Fruit fly (Drosophila melanogaster) whole organism, prepupa: ENCODE data around the gene ND-30.

Source experiments
- Blimp-1 ChIP-seq: fragments of 200-800 bp; sonication (Bioruptor generic); optimal IDR thresholded peaks from 3 replicates; lab custom pipeline; 2017; ENCODE audit warnings: missing biosample characterization, missing genetic modification characterization, mild to moderate bottlenecking, moderate library complexity, missing genetic modification reagents
- CG10631 ChIP-seq: fragments of 200-800 bp; sonication (Bioruptor generic); optimal IDR thresholded peaks from 2 replicates; lab custom pipeline; 2016; ENCODE audit warnings: missing biosample characterization, missing genetic modification characterization
- CG11294 ChIP-seq: fragments of 200-800 bp; sonication (Bioruptor generic); IDR thresholded peaks from 2 replicates; pipeline ENCODE4 v1.3.6; 2022; ENCODE audit warnings: missing biosample characterization, missing genetic modification characterization
- CG11902 ChIP-seq: fragments of 200-800 bp; sonication (Bioruptor generic); optimal IDR thresholded peaks from 3 replicates; lab custom pipeline; 2016; ENCODE audit warnings: missing biosample characterization, missing genetic modification characterization
- CG16779 ChIP-seq: fragments of 200-800 bp; sonication (Bioruptor generic); optimal IDR thresholded peaks from 3 replicates; lab custom pipeline; 2017; ENCODE audit warnings: missing biosample characterization, mild to moderate bottlenecking, missing genetic modification characterization
- CG3032 ChIP-seq: fragments of 200-800 bp; optimal IDR thresholded peaks from 2 replicates; lab custom pipeline; 2019; ENCODE audit warnings: missing biosample characterization, mild to moderate bottlenecking, missing genetic modification characterization, moderate library complexity
- CG31627 ChIP-seq: fragments of 200-800 bp; sonication (Bioruptor generic); optimal IDR thresholded peaks from 3 replicates; lab custom pipeline; 2016; ENCODE audit warnings: missing biosample characterization, missing genetic modification characterization
- CG32006 ChIP-seq: fragments of 200-800 bp; sonication (Bioruptor generic); optimal IDR thresholded peaks from 3 replicates; lab custom pipeline; 2017; ENCODE audit warnings: missing biosample characterization, mild to moderate bottlenecking, missing genetic modification characterization
- CG4318 ChIP-seq: fragments of 200-800 bp; sonication (Bioruptor generic); optimal IDR thresholded peaks from 3 replicates; lab custom pipeline; 2017; ENCODE audit warnings: missing biosample characterization, mild to moderate bottlenecking, missing genetic modification characterization
- CG6163 ChIP-seq: fragments of 200-800 bp; sonication (Bioruptor generic); IDR thresholded peaks from 3 replicates; pipeline ENCODE4 v1.3.6; 2022; ENCODE audit warnings: missing biosample characterization, missing genetic modification characterization
- CG6808 ChIP-seq: fragments of 200-800 bp; sonication (Bioruptor generic); optimal IDR thresholded peaks from 3 replicates; lab custom pipeline; 2017; ENCODE audit warnings: missing biosample characterization, missing genetic modification characterization, mild to moderate bottlenecking, moderate library complexity, missing genetic modification reagents
- CG6854 ChIP-seq: fragments of 200-800 bp; sonication (Bioruptor generic); optimal IDR thresholded peaks from 2 replicates; lab custom pipeline; 2017; ENCODE audit warnings: missing biosample characterization, mild to moderate bottlenecking, missing genetic modification characterization
- CG7368 ChIP-seq: fragments of 200-800 bp; sonication (Bioruptor generic); optimal IDR thresholded peaks from 3 replicates; lab custom pipeline; 2016; ENCODE audit warnings: missing biosample characterization, missing genetic modification characterization
- CG8119 ChIP-seq: fragments of 200-800 bp; sonication (Bioruptor generic); IDR thresholded peaks from 3 replicates; pipeline ENCODE4 v1.3.6; 2022; ENCODE audit warnings: missing biosample characterization, missing genetic modification characterization
- CG8632 ChIP-seq: fragments of 200-800 bp; sonication (Bioruptor generic); optimal IDR thresholded peaks from 3 replicates; lab custom pipeline; 2016; ENCODE audit warnings: missing biosample characterization, missing genetic modification characterization
- CG9139 ChIP-seq: fragments of 200-800 bp; sonication (Bioruptor generic); optimal IDR thresholded peaks from 3 replicates; lab custom pipeline; 2017; ENCODE audit warnings: missing biosample characterization, mild to moderate bottlenecking, missing genetic modification characterization
- Eip75B ChIP-seq: fragments of 200-800 bp; sonication (Bioruptor generic); optimal IDR thresholded peaks from 3 replicates; lab custom pipeline; 2016; ENCODE audit warnings: missing biosample characterization, missing genetic modification characterization
- Eip78C ChIP-seq: fragments of 200-800 bp; sonication (Bioruptor generic); peaks from one replicate; lab custom pipeline; 2016; ENCODE audit warnings: missing biosample characterization, missing genetic modification characterization
- Eip93F ChIP-seq: fragments of 200-800 bp; sonication (Bioruptor generic); optimal IDR thresholded peaks from 2 replicates; lab custom pipeline; 2016; ENCODE audit warnings: missing biosample characterization, mild to moderate bottlenecking, missing genetic modification characterization
- Gug ChIP-seq: fragments of 200-800 bp; sonication (Bioruptor generic); IDR thresholded peaks from 2 replicates; pipeline ENCODE4 v1.3.6; 2022; ENCODE audit warnings: missing biosample characterization, missing genetic modification characterization
- Lpt ChIP-seq: fragments of 200-800 bp; sonication (Bioruptor generic); optimal IDR thresholded peaks from 3 replicates; lab custom pipeline; 2016; ENCODE audit warnings: missing biosample characterization, missing genetic modification characterization
- Met ChIP-seq: fragments of 200-800 bp; sonication (Bioruptor generic); optimal IDR thresholded peaks from 3 replicates; lab custom pipeline; 2016; ENCODE audit warnings: missing biosample characterization, missing genetic modification characterization
- OdsH ChIP-seq: fragments of 200-800 bp; sonication (Bioruptor generic); optimal IDR thresholded peaks from 3 replicates; lab custom pipeline; 2016; ENCODE audit warnings: missing biosample characterization, missing genetic modification characterization
- Smox ChIP-seq: fragments of 200-800 bp; sonication (Bioruptor generic); optimal IDR thresholded peaks from 3 replicates; lab custom pipeline; 2016; ENCODE audit warnings: missing biosample characterization, missing genetic modification characterization
- Sox14 ChIP-seq: fragments of 200-800 bp; sonication (Bioruptor generic); optimal IDR thresholded peaks from 3 replicates; lab custom pipeline; 2016; ENCODE audit warnings: missing biosample characterization, missing genetic modification characterization
- acj6 ChIP-seq: fragments of 200-800 bp; sonication (Bioruptor generic); optimal IDR thresholded peaks from 3 replicates; lab custom pipeline; 2016; ENCODE audit warnings: missing biosample characterization, missing genetic modification characterization
- cyc ChIP-seq: fragments of 200-800 bp; sonication (Bioruptor generic); optimal IDR thresholded peaks from 3 replicates; lab custom pipeline; 2016; ENCODE audit warnings: missing biosample characterization, missing genetic modification characterization
- dsx ChIP-seq: fragments of 200-800 bp; optimal IDR thresholded peaks from 3 replicates; lab custom pipeline; 2019; ENCODE audit warnings: missing biosample characterization, mild to moderate bottlenecking, missing genetic modification characterization, moderate library complexity; ENCODE audit not compliant: poor library complexity, severe bottlenecking
- eg ChIP-seq: fragments of 200-800 bp; sonication (Bioruptor generic); IDR thresholded peaks from 3 replicates; pipeline ENCODE4 v1.3.6; 2022; ENCODE audit warnings: missing biosample characterization, missing genetic modification characterization
- esn ChIP-seq: fragments of 200-800 bp; sonication (Bioruptor generic); optimal IDR thresholded peaks from 2 replicates; lab custom pipeline; 2016; ENCODE audit warnings: missing biosample characterization, mild to moderate bottlenecking, missing genetic modification characterization, moderate library complexity
- fd59A ChIP-seq: fragments of 200-800 bp; sonication (Bioruptor generic); optimal IDR thresholded peaks from 2 replicates; lab custom pipeline; 2017; ENCODE audit warnings: missing biosample characterization, mild to moderate bottlenecking, missing genetic modification characterization, missing genetic modification reagents
- lz ChIP-seq: fragments of 200-800 bp; sonication (Bioruptor generic); optimal IDR thresholded peaks from 3 replicates; lab custom pipeline; 2016; ENCODE audit warnings: missing biosample characterization, missing genetic modification characterization
- salr ChIP-seq, 2 experiments: fragments of 200-800 bp; sonication (Bioruptor generic); optimal IDR thresholded peaks; 3 replicates each; lab custom pipeline; 2016 to 2018; ENCODE audit warnings: missing biosample characterization in 2 of 2, missing genetic modification characterization in 2 of 2, mild to moderate bottlenecking in 1 of 2
- ss ChIP-seq, 2 experiments: fragments of 200-800 bp; sonication (Bioruptor generic); optimal IDR thresholded peaks; 2 replicates in 1 of 2; 3 replicates in 1 of 2; lab custom pipeline; 2017 to 2018; ENCODE audit warnings: mild to moderate bottlenecking in 2 of 2, missing biosample characterization in 2 of 2, missing genetic modification characterization in 2 of 2, moderate library complexity in 1 of 2
- svp ChIP-seq: fragments of 200-800 bp; sonication (Bioruptor generic); peaks from one replicate; lab custom pipeline; 2016; ENCODE audit warnings: missing biosample characterization, missing genetic modification characterization
- vri ChIP-seq: fragments of 200-800 bp; sonication (Bioruptor generic); optimal IDR thresholded peaks from 3 replicates; lab custom pipeline; 2016; ENCODE audit warnings: missing biosample characterization, mild to moderate bottlenecking, missing genetic modification characterization

The ND-30 gene

dm6 chr3L:3124519-3124918 lies 34.9 kb downstream of the ND-30 start (continued):
- TF ChIP-seq OdsH (GFP tag; lab: Kevin White, UChicago), result no peak
- TF ChIP-seq CG6854 (GFP tag; lab: Kevin White, UChicago), result no peak
- TF ChIP-seq acj6 (GFP tag; lab: Kevin White, UChicago), result no peak
- no peak for TF ChIP-seq fd59A (GFP tag; lab: Kevin White, UChicago)
- TF ChIP-seq Met (GFP tag; lab: Kevin White, UChicago), result no peak
- peak; percentile 17 for TF ChIP-seq cyc (GFP tag; lab: Kevin White, UChicago)
- no peak for TF ChIP-seq CG6808 (GFP tag; lab: Kevin White, UChicago)
- no peak for TF ChIP-seq dsx
- no peak for TF ChIP-seq CG8119 (GFP tag; lab: Robert Waterston, UW)

dm6 chr3L:3122688-3123316 lies 36.6 kb downstream of the ND-30 start:
- peak; percentile 46 for TF ChIP-seq svp (GFP tag; lab: Kevin White, UChicago)
- TF ChIP-seq Blimp-1 (GFP tag; lab: Kevin White, UChicago), result no peak
- peak; percentile 56 for TF ChIP-seq Eip78C
- peak; percentile 38 for TF ChIP-seq dsx
- TF ChIP-seq Sox14 (GFP tag; lab: Kevin White, UChicago), result peak; percentile 92

- TF ChIP-seq CG31627 (GFP tag; lab: Kevin White, UChicago), result no peak
- TF ChIP-seq Eip75B (GFP tag; lab: Kevin White, UChicago), result no peak
- no peak for TF ChIP-seq CG8119 (GFP tag; lab: Robert Waterston, UW)
- no peak for TF ChIP-seq Smox
- no peak for TF ChIP-seq CG16779 (tag; lab: Kevin White, UChicago)
- TF ChIP-seq ss (GFP tag; optimal IDR thresholded peaks at IDR 0.05; lab: Kevin White, UChicago), result peak in 1 of 2 experiments; percentile 28
- no peak for TF ChIP-seq CG8632 (GFP tag; lab: Kevin White, UChicago)
- TF ChIP-seq CG32006 (GFP tag; lab: Kevin White, UChicago), result no peak
- no peak for TF ChIP-seq CG6854 (GFP tag; lab: Kevin White, UChicago)
- TF ChIP-seq CG4318 (GFP tag; lab: Kevin White, UChicago), result no peak
- peak; percentile 13 for TF ChIP-seq CG10631
- TF ChIP-seq eg (GFP tag; lab: Robert Waterston, UW), result no peak
- no peak for TF ChIP-seq esn (GFP tag; lab: Kevin White, UChicago)
- TF ChIP-seq Gug (GFP tag; lab: Robert Waterston, UW), result no peak
- no peak for TF ChIP-seq Eip78C
- no peak for TF ChIP-seq CG11294
- no peak for TF ChIP-seq CG6163
- TF ChIP-seq CG3032 (tag; lab: Kevin White, UChicago), result no peak
- no peak for TF ChIP-seq CG9139 (GFP tag; lab: Kevin White, UChicago)
- no peak for TF ChIP-seq Lpt (GFP tag; lab: Kevin White, UChicago)
- TF ChIP-seq svp (GFP tag; lab: Kevin White, UChicago), result peak; percentile 60
These were observed 37.5 kb downstream of the ND-30 start for dm6 chr3L:3121769-3122432.

- TF ChIP-seq Sox14 (GFP tag; lab: Kevin White, UChicago), result no peak
- TF ChIP-seq Smox, result no peak
- TF ChIP-seq esn (GFP tag; lab: Kevin White, UChicago), result no peak
These were observed 45.0 kb downstream of the ND-30 start, which contains the start of gene CG45067 for dm6 chr3L:3114367-3114766. TSS of gene CG45067 (minus strand) at chr3L:3114467.

dm6 chr3L:3111127-3111526 lies 48.3 kb downstream of the ND-30 start, which contains the start of gene CG45066:
TSS of gene CG45066 (minus strand) at chr3L:3111227.
- no peak for TF ChIP-seq Eip93F (GFP tag; lab: Kevin White, UChicago)
- no peak for TF ChIP-seq CG11294
- no peak for TF ChIP-seq CG31627 (GFP tag; lab: Kevin White, UChicago)
- TF ChIP-seq vri (GFP tag; lab: Kevin White, UChicago), result no peak
- TF ChIP-seq salr (GFP tag; optimal IDR thresholded peaks at IDR 0.05; lab: Kevin White, UChicago), result no peak
- TF ChIP-seq Eip78C, result no peak
- TF ChIP-seq lz (GFP tag; lab: Kevin White, UChicago), result no peak
- no peak for TF ChIP-seq CG16779 (tag; lab: Kevin White, UChicago)
- TF ChIP-seq CG7368 (GFP tag; lab: Kevin White, UChicago), result no peak
- no peak for TF ChIP-seq CG8632 (GFP tag; lab: Kevin White, UChicago)
- no peak for TF ChIP-seq Gug (GFP tag; lab: Robert Waterston, UW)
- TF ChIP-seq CG11902 (GFP tag; lab: Kevin White, UChicago), result no peak
- no peak for TF ChIP-seq cyc (GFP tag; lab: Kevin White, UChicago)
